Worm (Caenorhabditis elegans) whole organism, midembryonic: ENCODE results near the gene T08B1.4.

Source experiments
- T22C8.4 ChIP-seq: fragments of 200-800 bp; sonication (Bioruptor generic); IDR thresholded peaks from 2 replicates; pipeline ENCODE4 v1.3.6; 2022; ENCODE audit warnings: missing genetic modification characterization, missing compliant biosample characterization
- flt-1 ChIP-seq: fragments of 200-800 bp; sonication (Bioruptor generic); IDR thresholded peaks from 2 replicates; pipeline ENCODE4 v1.3.6; 2022; ENCODE audit warnings: missing genetic modification characterization, missing compliant biosample characterization
- klf-2 ChIP-seq: fragments of 200-800 bp; sonication (Bioruptor generic); conservative IDR thresholded peaks from 2 replicates; pipeline ENCODE4 v1.3.6; 2022; ENCODE audit warnings: missing genetic modification reagents, missing genetic modification characterization, missing compliant biosample characterization
- ref-1 ChIP-seq: fragments of 200-800 bp; sonication (Bioruptor generic); conservative IDR thresholded peaks from 2 replicates; pipeline ENCODE4 v1.3.6; 2022; ENCODE audit warnings: missing genetic modification reagents, missing genetic modification characterization, missing compliant biosample characterization
- tab-1 ChIP-seq: fragments of 200-800 bp; sonication (Bioruptor generic); IDR thresholded peaks from 2 replicates; pipeline ENCODE4 v1.3.6; 2022; ENCODE audit warnings: missing genetic modification characterization, missing compliant biosample characterization
- ztf-23 ChIP-seq: fragments of 200-800 bp; sonication (Bioruptor generic); IDR thresholded peaks from 2 replicates; pipeline ENCODE4 v1.3.6; 2022; ENCODE audit warnings: missing genetic modification reagents, missing genetic modification characterization, missing compliant biosample characterization
- ztf-29 ChIP-seq: fragments of 200-800 bp; sonication (Bioruptor generic); IDR thresholded peaks from 2 replicates; pipeline ENCODE4 v1.3.6; 2022; ENCODE audit warnings: missing genetic modification reagents, missing genetic modification characterization, missing compliant biosample characterization

- TF ChIP-seq ztf-23 (GFP tag; lab: Robert Waterston, UW) = no peak
- no peak for TF ChIP-seq flt-1 (GFP tag; lab: Robert Waterston, UW)
- no peak for TF ChIP-seq tab-1 (GFP tag; lab: Robert Waterston, UW)
- TF ChIP-seq klf-2 (GFP tag; lab: Robert Waterston, UW) = no peak
- no peak for TF ChIP-seq ref-1 (GFP tag; lab: Robert Waterston, UW)
- TF ChIP-seq T22C8.4 (GFP tag; lab: Robert Waterston, UW) = no peak
- no peak for TF ChIP-seq ztf-29 (GFP tag; lab: Robert Waterston, UW)
Measured at ce11 chrV:2031454-2031853, 52.4 kb downstream of the T08B1.4 start, which contains the start of gene hil-6.
